Worm (Caenorhabditis elegans): ENCODE measurements around the gene F54C9.11.

- no peak for TF ChIP-seq akir-1 (GFP tag; optimal IDR thresholded peaks at IDR 0.05)
- TF ChIP-seq let-526 (GFP tag; IDR thresholded peaks at IDR 0.05), result no peak
- TF ChIP-seq F23B12.7 (tag; optimal IDR thresholded peaks at IDR 0.05; ENCODE audit: insufficient read depth), result no peak
- no peak for TF ChIP-seq xnd-1 (tag; optimal IDR thresholded peaks at IDR 0.05)
- TF ChIP-seq hlh-12 (tag; optimal IDR thresholded peaks at IDR 0.05), result no peak
- TF ChIP-seq rec-8 (tag; optimal IDR thresholded peaks at IDR 0.05), result no peak
- no peak for TF ChIP-seq snpc-4 (GFP tag; optimal IDR thresholded peaks at IDR 0.05)
- no peak for TF ChIP-seq snpc-4 (tag; optimal IDR thresholded peaks at IDR 0.05)
- TF ChIP-seq rpc-1 (optimal IDR thresholded peaks at IDR 0.05), result no peak
- TF ChIP-seq rpc-1 (tag; optimal IDR thresholded peaks at IDR 0.05), result no peak
- TF ChIP-seq D2030.7 (GFP tag; IDR thresholded peaks at IDR 0.05), result no peak
- no peak for TF ChIP-seq pbrm-1 (GFP tag; IDR thresholded peaks at IDR 0.05)
- no peak for TF ChIP-seq ets-4 (GFP tag; optimal IDR thresholded peaks at IDR 0.05)
- TF ChIP-seq sea-2 (GFP tag; IDR thresholded peaks at IDR 0.05), result no peak
- no peak for TF ChIP-seq nhr-27 (tag; optimal IDR thresholded peaks at IDR 0.05)
These were observed 37.0 kb upstream of the F54C9.11 start, which contains the start of gene T22C8.3 for ce11 chrII:8621883-8622282.

Data from whole organism, young adult.